Fruit fly (Drosophila melanogaster): ENCODE results near the gene Galk.
A peak's percentile ranks its signal among the peaks of the same experiment; 100 is the strongest.

Galk gene

dm6 chr3L:8978678-8979413, 7.0 kb downstream of the Galk start (continued):
- no peak for TF ChIP-seq wek (GFP tag; optimal IDR thresholded peaks at IDR 0.05)
- TF ChIP-seq D19B (GFP tag; optimal IDR thresholded peaks at IDR 0.05): no peak
- TF ChIP-seq D19A (tag; optimal IDR thresholded peaks at IDR 0.05): no peak
- TF ChIP-seq CG42726 (GFP tag; IDR thresholded peaks at IDR 0.05; ENCODE audit: partially characterized antibody): no peak
- TF ChIP-seq fd3F (GFP tag; optimal IDR thresholded peaks at IDR 0.05): no peak
- TF ChIP-seq tgo (GFP tag; IDR thresholded peaks at IDR 0.05): no peak; the same call in 2 of the 3 replicates
- TF ChIP-seq slou (GFP tag; optimal IDR thresholded peaks at IDR 0.05): no peak
- TF ChIP-seq scrt (GFP tag; optimal IDR thresholded peaks at IDR 0.05): no peak
- TF ChIP-seq Vsx1 (GFP tag; optimal IDR thresholded peaks at IDR 0.05): no peak
- no peak for TF ChIP-seq CG7963 (GFP tag; IDR thresholded peaks at IDR 0.05; ENCODE audit: partially characterized antibody)
- TF ChIP-seq CG2199 (GFP tag; IDR thresholded peaks at IDR 0.05): no peak
- no peak for TF ChIP-seq Meics (GFP tag; optimal IDR thresholded peaks at IDR 0.05)
- no peak for TF ChIP-seq Atf3 (GFP tag; optimal IDR thresholded peaks at IDR 0.05)
- TF ChIP-seq Drgx (GFP tag; IDR thresholded peaks at IDR 0.05): peak; percentile 73
- TF ChIP-seq CG10209 (GFP tag; optimal IDR thresholded peaks at IDR 0.05): no peak
- TF ChIP-seq Ada2b (GFP tag; IDR thresholded peaks at IDR 0.05): no peak
- no peak for TF ChIP-seq CG1647 (GFP tag; optimal IDR thresholded peaks at IDR 0.05)
- no peak for TF ChIP-seq crc (GFP tag; optimal IDR thresholded peaks at IDR 0.05)
- no peak for TF ChIP-seq CG2678 (tag; optimal IDR thresholded peaks at IDR 0.05)
- no peak for TF ChIP-seq corto (GFP tag; optimal IDR thresholded peaks at IDR 0.05)
- peak; percentile 83 to 89 for TF ChIP-seq Trl (optimal IDR thresholded peaks at IDR 0.05)
- no peak for TF ChIP-seq Trl (GFP tag; optimal IDR thresholded peaks at IDR 0.05)
- no peak for TF ChIP-seq Taf1 (GFP tag; IDR thresholded peaks at IDR 0.05)
- TF ChIP-seq Dll (GFP tag; IDR thresholded peaks at IDR 0.05; ENCODE audit: partially characterized antibody): peak; percentile 71
- no peak for TF ChIP-seq odd (GFP tag; optimal IDR thresholded peaks at IDR 0.05)
- no peak for TF ChIP-seq CG31388 (GFP tag; optimal IDR thresholded peaks at IDR 0.05)
- TF ChIP-seq lab (GFP tag; optimal IDR thresholded peaks at IDR 0.05): no peak
- TF ChIP-seq gcm2 (GFP tag; optimal IDR thresholded peaks at IDR 0.05): no peak
- TF ChIP-seq nerfin-1 (tag; optimal IDR thresholded peaks at IDR 0.05): no peak
- TF ChIP-seq CG3407 (GFP tag; optimal IDR thresholded peaks at IDR 0.05): no peak
- TF ChIP-seq CG7786 (GFP tag; optimal IDR thresholded peaks at IDR 0.05): no peak
- no peak for TF ChIP-seq Hsf (GFP tag; optimal IDR thresholded peaks at IDR 0.05)

dm6 chr3L:8974478-8975477, 11.1 kb downstream of the Galk start, which contains the start of the genes pix and Srp68:
pix (minus strand) TSS chr3L:8974765.
Srp68 (plus strand) TSS chr3L:8975046.
- no peak for TF ChIP-seq Awh (GFP tag; IDR thresholded peaks at IDR 0.05)
- 0 out of 2 replicates have a peak, but pooled peaks have one; percentile 14 for TF ChIP-seq CG31224 (GFP tag; IDR thresholded peaks at IDR 0.05)
- TF ChIP-seq Mad (GFP tag; optimal IDR thresholded peaks at IDR 0.05): peak; percentile 15
- TF ChIP-seq amos (GFP tag; IDR thresholded peaks at IDR 0.05; ENCODE audit: partially characterized antibody): peak; percentile 69
- no peak for TF ChIP-seq CG2875 (GFP tag; optimal IDR thresholded peaks at IDR 0.05)
- TF ChIP-seq croc (GFP tag; conservative IDR thresholded peaks at IDR 0.05): peak; percentile 47; the same call in 2 of the 3 replicates
- peak; percentile 44 for TF ChIP-seq HHEX (GFP tag; optimal IDR thresholded peaks at IDR 0.05)
- TF ChIP-seq Ravus (GFP tag; IDR thresholded peaks at IDR 0.05): no peak
- no peak for TF ChIP-seq CG15269 (tag; optimal IDR thresholded peaks at IDR 0.05)
- no peak for TF ChIP-seq Vsx1 (GFP tag; optimal IDR thresholded peaks at IDR 0.05)
- TF ChIP-seq pros (GFP tag; optimal IDR thresholded peaks at IDR 0.05): no peak
- TF ChIP-seq Mrtf (GFP tag; IDR thresholded peaks at IDR 0.05): no peak
- peak in 1 of 2 experiments; percentile 36 for TF ChIP-seq crp (GFP tag; optimal IDR thresholded peaks at IDR 0.05)
- TF ChIP-seq emc (GFP tag; optimal IDR thresholded peaks at IDR 0.05): no peak
- 0 out of 2 replicates have a peak, but pooled peaks have one; percentile 43 for TF ChIP-seq CG14667 (GFP tag; IDR thresholded peaks at IDR 0.05)
- TF ChIP-seq az2 (GFP tag; optimal IDR thresholded peaks at IDR 0.05): peak; percentile 48
- TF ChIP-seq CG1024 (GFP tag; IDR thresholded peaks at IDR 0.05): no peak
